Fruit fly (Drosophila melanogaster): ENCODE results near the gene cort.

The cort gene

dm6 chr2L:6649085-6649754 is 27.2 kb downstream of the cort start, which contains the start of the genes CG31635 and Tango1 (continued):
- TF ChIP-seq CG6808 (GFP tag; optimal IDR thresholded peaks at IDR 0.05) (no peak), net (GFP tag; optimal IDR thresholded peaks at IDR 0.05) (no peak), esn (GFP tag; optimal IDR thresholded peaks at IDR 0.05) (peak; percentile 11), CG11762 (GFP tag; optimal IDR thresholded peaks at IDR 0.05; ENCODE audit: insufficient read depth) (no peak), CG11294 (GFP tag; IDR thresholded peaks at IDR 0.05) (no peak), CG15336 (GFP tag; IDR thresholded peaks at IDR 0.05) (no peak), eg (GFP tag; IDR thresholded peaks at IDR 0.05) (0 out of 3 replicates have a peak, but pooled peaks have one; percentile 22), CG3032 (tag; optimal IDR thresholded peaks at IDR 0.05) (peak; percentile 22)

dm6 chr2L:6648163-6648628 is 28.2 kb downstream of the cort start:
- TF ChIP-seq Hr4 (GFP tag; optimal IDR thresholded peaks at IDR 0.05) (peak; percentile 98), fd59A (GFP tag; optimal IDR thresholded peaks at IDR 0.05) (peak; percentile 91), OdsH (GFP tag; optimal IDR thresholded peaks at IDR 0.05) (peak; percentile 97), CG11902 (GFP tag; optimal IDR thresholded peaks at IDR 0.05) (peak; percentile 85), svp (GFP tag) (peak; percentile 97), ss (GFP tag; optimal IDR thresholded peaks at IDR 0.05) (peak; percentile 79 to 91), CG32006 (GFP tag; optimal IDR thresholded peaks at IDR 0.05) (peak; percentile 98), Eip75B (GFP tag; optimal IDR thresholded peaks at IDR 0.05) (peak; percentile 95), Smox (GFP tag; optimal IDR thresholded peaks at IDR 0.05) (no peak), CG8632 (GFP tag; optimal IDR thresholded peaks at IDR 0.05) (peak; percentile 91), Met (GFP tag; optimal IDR thresholded peaks at IDR 0.05) (no peak), dsx (GFP tag; optimal IDR thresholded peaks at IDR 0.05; ENCODE audit: poor library complexity, severe bottlenecking) (peak; percentile 86), fkh (GFP tag; optimal IDR thresholded peaks at IDR 0.05) (peak; percentile 78), CG3919 (GFP tag; optimal IDR thresholded peaks at IDR 0.05) (peak; percentile 94), Ets21C (GFP tag; optimal IDR thresholded peaks at IDR 0.05) (peak; percentile 90), CG7368 (GFP tag; optimal IDR thresholded peaks at IDR 0.05) (peak; percentile 90), Sox15 (GFP tag; optimal IDR thresholded peaks at IDR 0.05) (peak; percentile 92), Gug (GFP tag; IDR thresholded peaks at IDR 0.05) (peak; percentile 95), CG10669 (GFP tag; optimal IDR thresholded peaks at IDR 0.05) (peak; percentile 92), Sox102F (GFP tag; optimal IDR thresholded peaks at IDR 0.05) (no peak), Hr38 (GFP tag; optimal IDR thresholded peaks at IDR 0.05) (peak; percentile 19), CG6276 (GFP tag; optimal IDR thresholded peaks at IDR 0.05) (no peak), spab (GFP tag; optimal IDR thresholded peaks at IDR 0.05) (peak; percentile 88), Sox14 (GFP tag; optimal IDR thresholded peaks at IDR 0.05) (peak; percentile 96), CG10631 (GFP tag; optimal IDR thresholded peaks at IDR 0.05) (peak; percentile 97), dac (GFP tag; optimal IDR thresholded peaks at IDR 0.05) (peak; percentile 95), topi (GFP tag; optimal IDR thresholded peaks at IDR 0.05) (peak; percentile 93), CG4318 (GFP tag; optimal IDR thresholded peaks at IDR 0.05) (peak; percentile 97), cyc (GFP tag; optimal IDR thresholded peaks at IDR 0.05) (peak; percentile 92), lz (GFP tag; optimal IDR thresholded peaks at IDR 0.05) (peak; percentile 95), pdm3 (GFP tag; optimal IDR thresholded peaks at IDR 0.05) (no peak), net (GFP tag; optimal IDR thresholded peaks at IDR 0.05) (peak; percentile 94), Ets96B (tag; optimal IDR thresholded peaks at IDR 0.05) (peak; percentile 93), Blimp-1 (GFP tag; optimal IDR thresholded peaks at IDR 0.05) (peak; percentile 73), vri (GFP tag; optimal IDR thresholded peaks at IDR 0.05) (peak; percentile 78), CG15336 (GFP tag; IDR thresholded peaks at IDR 0.05) (peak; percentile 95), achi (GFP tag; optimal IDR thresholded peaks at IDR 0.05) (peak; percentile 95), CG6808 (GFP tag; optimal IDR thresholded peaks at IDR 0.05) (peak; percentile 90), CG34406 (GFP tag; optimal IDR thresholded peaks at IDR 0.05) (peak; percentile 92), Eip78C (GFP tag) (peak; percentile 98), Lpt (GFP tag; optimal IDR thresholded peaks at IDR 0.05) (peak; percentile 94), esn (GFP tag; optimal IDR thresholded peaks at IDR 0.05) (peak; percentile 96), CG8319 (GFP tag; optimal IDR thresholded peaks at IDR 0.05) (peak; percentile 89), fd85E (GFP tag; optimal IDR thresholded peaks at IDR 0.05) (peak; percentile 60)
